Worm (Caenorhabditis elegans) whole organism, late embryonic: ENCODE measurements around the gene mvk-1.

Experiments used
- ama-1 ChIP-seq: fragments of 150-350 bp; optimal IDR thresholded peaks from 2 replicates; lab custom pipeline; 2014
- fkh-10 ChIP-seq: fragments of 150-350 bp; optimal IDR thresholded peaks from 2 replicates; lab custom pipeline; 2014; ENCODE audit warnings: missing biosample characterization, missing genetic modification reagents, missing genetic modification characterization
- hlh-8 ChIP-seq: sonication (generic microtip); optimal IDR thresholded peaks from 2 replicates; lab custom pipeline; 2016; ENCODE audit warnings: missing genotype, missing genetic modification characterization, missing compliant biosample characterization
- nhr-11 ChIP-seq: fragments of 150-350 bp; optimal IDR thresholded peaks from 2 replicates; lab custom pipeline; 2014; ENCODE audit warnings: missing biosample characterization, missing genetic modification characterization
- pat-9 ChIP-seq: fragments of 200-800 bp; sonication (Bioruptor generic); optimal IDR thresholded peaks from 2 replicates; lab custom pipeline; 2018; ENCODE audit warnings: mild to moderate bottlenecking, missing genetic modification characterization, moderate library complexity, missing compliant biosample characterization
- sox-4 ChIP-seq: sonication (generic microtip); optimal IDR thresholded peaks from 2 replicates; lab custom pipeline; 2017; ENCODE audit warnings: mild to moderate bottlenecking, missing genetic modification characterization, inconsistent platforms, missing compliant biosample characterization
- unc-86 ChIP-seq: sonication (generic microtip); optimal IDR thresholded peaks from 2 replicates; lab custom pipeline; 2016; ENCODE audit warnings: missing genetic modification characterization, missing compliant biosample characterization

- no peak for TF ChIP-seq ama-1 (lab: Kevin White, UChicago)
- no peak for TF ChIP-seq pat-9
- TF ChIP-seq nhr-11 (tag; lab: Kevin White, UChicago): no peak
- TF ChIP-seq sox-4: no peak
- TF ChIP-seq unc-86 (tag; lab: Kevin White, UChicago): no peak
- no peak for TF ChIP-seq fkh-10 (GFP tag; lab: Kevin White, UChicago)
- no peak for TF ChIP-seq hlh-8 (tag; lab: Kevin White, UChicago)
Observed at ce11 chrIII:6177631-6178030, 41.6 kb upstream of the mvk-1 start.
